Worm (Caenorhabditis elegans) whole organism, young adult: ENCODE measurements around the gene T26H5.8.

Experiments
- B0261.1 ChIP-seq: sonication (generic microtip); optimal IDR thresholded peaks from 2 replicates; lab custom pipeline; 2016; ENCODE audit warnings: mild to moderate bottlenecking, missing genetic modification characterization, moderate library complexity, missing compliant biosample characterization
- C17E4.6 ChIP-seq: fragments of 200-800 bp; sonication (Bioruptor generic); IDR thresholded peaks from 2 replicates; pipeline ENCODE4 v1.3.6; 2022; ENCODE audit warnings: missing genetic modification reagents, missing genetic modification characterization, missing compliant biosample characterization
- F10E7.11 ChIP-seq: sonication (generic microtip); optimal IDR thresholded peaks from 2 replicates; lab custom pipeline; 2017; ENCODE audit warnings: mild to moderate bottlenecking, missing genetic modification characterization, moderate library complexity, missing compliant biosample characterization
- F23B12.7 ChIP-seq: sonication (generic microtip); optimal IDR thresholded peaks from 2 replicates; lab custom pipeline; 2017; ENCODE audit warnings: missing genetic modification characterization, mild to moderate bottlenecking, missing compliant biosample characterization, antibody characterized with exemption, moderate library complexity; ENCODE audit not compliant: insufficient read depth
- F33H1.4 ChIP-seq: fragments of 200-800 bp; sonication (Bioruptor generic); IDR thresholded peaks from 2 replicates; pipeline ENCODE4 v1.3.6; 2022; ENCODE audit warnings: missing genetic modification reagents, missing genetic modification characterization, missing compliant biosample characterization
- F49E8.2 ChIP-seq: sonication (generic microtip); optimal IDR thresholded peaks from 3 replicates; lab custom pipeline; 2017; ENCODE audit warnings: missing genetic modification characterization, mild to moderate bottlenecking, missing compliant biosample characterization, antibody characterized with exemption, moderate library complexity; ENCODE audit not compliant: insufficient read depth
- F52B5.7 ChIP-seq: sonication (generic microtip); optimal IDR thresholded peaks from 2 replicates; lab custom pipeline; 2016; ENCODE audit warnings: mild to moderate bottlenecking, missing genetic modification characterization, missing compliant biosample characterization
- Y95B8A.8 ChIP-seq: fragments of 200-800 bp; sonication (Bioruptor generic); IDR thresholded peaks from 2 replicates; pipeline ENCODE4 v1.3.6; 2022; ENCODE audit warnings: missing genetic modification reagents, missing genetic modification characterization, missing compliant biosample characterization
- ZK185.1 ChIP-seq: sonication (generic microtip); optimal IDR thresholded peaks from 2 replicates; lab custom pipeline; 2016; ENCODE audit warnings: mild to moderate bottlenecking, missing genetic modification characterization, missing compliant biosample characterization; ENCODE audit not compliant: poor library complexity, severe bottlenecking
- ama-1 ChIP-seq, 3 experiments: fragments of 150-350 bp in 1 of 3; sonication (generic microtip) in 2 of 3; optimal IDR thresholded peaks; 2 replicates each; lab custom pipeline; 2014 to 2018; ENCODE audit warnings: missing biosample characterization in 2 of 3, missing genetic modification characterization in 2 of 3, missing genetic modification reagents in 2 of 3
- aptf-3 ChIP-seq: fragments of 200-800 bp; sonication (Bioruptor generic); IDR thresholded peaks from 2 replicates; pipeline ENCODE4 v1.3.6; 2022; ENCODE audit warnings: missing genetic modification characterization, missing compliant biosample characterization
- bed-2 ChIP-seq: fragments of 200-800 bp; sonication (Bioruptor generic); IDR thresholded peaks from 2 replicates; pipeline ENCODE4 v1.3.6; 2022; ENCODE audit warnings: missing genetic modification reagents, missing genetic modification characterization, missing compliant biosample characterization
- cebp-2 ChIP-seq: fragments of 200-800 bp; sonication (Bioruptor generic); IDR thresholded peaks from 2 replicates; pipeline ENCODE4 v1.3.6; 2022; ENCODE audit warnings: missing genetic modification characterization, missing compliant biosample characterization
- ceh-79 ChIP-seq: sonication (generic microtip); optimal IDR thresholded peaks from 2 replicates; lab custom pipeline; 2017; ENCODE audit warnings: mild to moderate bottlenecking, missing genetic modification characterization, missing compliant biosample characterization
- die-1 ChIP-seq: sonication (generic microtip); optimal IDR thresholded peaks from 2 replicates; lab custom pipeline; 2016; ENCODE audit warnings: missing genotype, mild to moderate bottlenecking, missing genetic modification characterization, missing compliant biosample characterization
- dpl-1 ChIP-seq: fragments of 150-350 bp; optimal IDR thresholded peaks from 2 replicates; lab custom pipeline; 2014; ENCODE audit warnings: missing biosample characterization, missing genetic modification reagents, missing genetic modification characterization
- efl-1 ChIP-seq: fragments of 150-350 bp; optimal IDR thresholded peaks from 2 replicates; lab custom pipeline; 2014; ENCODE audit warnings: missing biosample characterization, missing genetic modification reagents, missing genetic modification characterization
- egl-44 ChIP-seq: fragments of 200-800 bp; sonication (Bioruptor generic); IDR thresholded peaks from 2 replicates; pipeline ENCODE4 v1.3.6; 2022; ENCODE audit warnings: missing genetic modification reagents, missing genetic modification characterization, missing compliant biosample characterization
- hrde-1 ChIP-seq: sonication (generic microtip); optimal IDR thresholded peaks from 2 replicates; lab custom pipeline; 2016; ENCODE audit warnings: missing genetic modification characterization, mild to moderate bottlenecking, missing compliant biosample characterization, moderate library complexity, missing genotype, missing genetic modification reagents, borderline replicate concordance
- let-526 ChIP-seq: fragments of 200-800 bp; sonication (Bioruptor generic); IDR thresholded peaks from 2 replicates; pipeline ENCODE4 v1.3.6; 2022; ENCODE audit warnings: missing genetic modification reagents, missing genetic modification characterization, missing compliant biosample characterization
- lin-35 ChIP-seq, 3 experiments: fragments of 150-350 bp in 2 of 3; sonication (generic microtip) in 1 of 3; optimal IDR thresholded peaks; 2 replicates each; lab custom pipeline; 2014 to 2018; ENCODE audit warnings: missing biosample characterization in 3 of 3, missing genetic modification characterization in 3 of 3, missing genetic modification reagents in 3 of 3
- lin-40 ChIP-seq: sonication (generic microtip); optimal IDR thresholded peaks from 2 replicates; lab custom pipeline; 2016; ENCODE audit warnings: missing genetic modification characterization, mild to moderate bottlenecking, missing compliant biosample characterization, missing genotype, missing genetic modification reagents
- lsl-1 ChIP-seq: fragments of 200-800 bp; sonication (Bioruptor generic); optimal IDR thresholded peaks from 2 replicates; lab custom pipeline; 2018; ENCODE audit warnings: mild to moderate bottlenecking, missing genetic modification characterization, moderate library complexity, missing compliant biosample characterization
- lsy-27 ChIP-seq: sonication (generic microtip); optimal IDR thresholded peaks from 2 replicates; lab custom pipeline; 2017; ENCODE audit warnings: missing genetic modification characterization, mild to moderate bottlenecking, missing compliant biosample characterization, antibody characterized with exemption, missing genotype, borderline replicate concordance; ENCODE audit not compliant: insufficient read depth
- madf-3 ChIP-seq: fragments of 200-800 bp; sonication (Bioruptor generic); IDR thresholded peaks from 2 replicates; pipeline ENCODE4 v1.3.6; 2022; ENCODE audit warnings: missing genetic modification reagents, missing genetic modification characterization, missing compliant biosample characterization
- madf-6 ChIP-seq: fragments of 200-800 bp; sonication (Bioruptor generic); IDR thresholded peaks from 2 replicates; pipeline ENCODE4 v1.3.6; 2022; ENCODE audit warnings: missing genetic modification reagents, missing genetic modification characterization, missing compliant biosample characterization
- madf-8 ChIP-seq: fragments of 200-800 bp; sonication (Bioruptor generic); conservative IDR thresholded peaks from 2 replicates; pipeline ENCODE4 v1.3.6; 2022; ENCODE audit warnings: missing genetic modification reagents, missing genetic modification characterization, missing compliant biosample characterization
- nfya-2 ChIP-seq: fragments of 200-800 bp; sonication (Bioruptor generic); IDR thresholded peaks from 2 replicates; pipeline ENCODE4 v1.3.6; 2022; ENCODE audit warnings: missing genetic modification reagents, missing genetic modification characterization, missing compliant biosample characterization
- nhr-120 ChIP-seq: fragments of 200-800 bp; sonication (Bioruptor generic); IDR thresholded peaks from 2 replicates; pipeline ENCODE4 v1.3.6; 2022; ENCODE audit warnings: missing genetic modification characterization, missing compliant biosample characterization
- rpc-1 ChIP-seq, 2 experiments: fragments of 150-350 bp in 1 of 2; sonication (generic microtip) in 1 of 2; optimal IDR thresholded peaks; 2 replicates each; lab custom pipeline; 2014 to 2018; ENCODE audit warnings: missing biosample characterization in 1 of 2, missing genetic modification characterization in 1 of 2, missing genetic modification reagents in 1 of 2, missing genotype in 1 of 2
- sea-2 ChIP-seq: fragments of 200-800 bp; sonication (Bioruptor generic); IDR thresholded peaks from 2 replicates; pipeline ENCODE4 v1.3.6; 2022; ENCODE audit warnings: missing genetic modification characterization, missing compliant biosample characterization
- snpc-1.1 ChIP-seq: sonication (generic microtip); optimal IDR thresholded peaks from 2 replicates; lab custom pipeline; 2017; ENCODE audit warnings: missing genetic modification characterization, mild to moderate bottlenecking, missing compliant biosample characterization, antibody characterized with exemption, moderate library complexity, missing genotype, missing genetic modification reagents; ENCODE audit not compliant: insufficient read depth
- snpc-3.4 ChIP-seq: sonication (generic microtip); optimal IDR thresholded peaks from 2 replicates; lab custom pipeline; 2017; ENCODE audit warnings: missing genetic modification characterization, mild to moderate bottlenecking, missing compliant biosample characterization, antibody characterized with exemption, moderate library complexity, missing genotype, missing genetic modification reagents
- somi-1 ChIP-seq: fragments of 200-800 bp; sonication (Bioruptor generic); optimal IDR thresholded peaks from 2 replicates; lab custom pipeline; 2018; ENCODE audit warnings: mild to moderate bottlenecking, missing genetic modification characterization, missing compliant biosample characterization
- sptf-2 ChIP-seq: fragments of 200-800 bp; sonication (Bioruptor generic); optimal IDR thresholded peaks from 2 replicates; lab custom pipeline; 2018; ENCODE audit warnings: mild to moderate bottlenecking, missing genetic modification characterization, missing compliant biosample characterization
- tbp1 ChIP-seq: fragments of 200-800 bp; sonication (Bioruptor generic); optimal IDR thresholded peaks from 2 replicates; lab custom pipeline; 2018; ENCODE audit warnings: mild to moderate bottlenecking, missing genetic modification characterization, missing compliant biosample characterization
- tlf-1 ChIP-seq: fragments of 200-800 bp; sonication (Bioruptor generic); optimal IDR thresholded peaks from 2 replicates; lab custom pipeline; 2018; ENCODE audit warnings: mild to moderate bottlenecking, missing genetic modification characterization, missing compliant biosample characterization
- unc-130 ChIP-seq: sonication (generic microtip); optimal IDR thresholded peaks from 2 replicates; lab custom pipeline; 2016; ENCODE audit warnings: missing genetic modification reagents, missing genetic modification characterization, missing compliant biosample characterization
- zim-3 ChIP-seq: sonication (generic microtip); optimal IDR thresholded peaks from 2 replicates; lab custom pipeline; 2017; ENCODE audit warnings: mild to moderate bottlenecking, missing genetic modification characterization, moderate library complexity, missing compliant biosample characterization
- ztf-22 ChIP-seq: fragments of 200-800 bp; sonication (Bioruptor generic); optimal IDR thresholded peaks from 2 replicates; lab custom pipeline; 2018; ENCODE audit warnings: mild to moderate bottlenecking, missing genetic modification characterization, moderate library complexity, missing compliant biosample characterization
- ztf-25 ChIP-seq: fragments of 200-800 bp; sonication (Bioruptor generic); IDR thresholded peaks from 2 replicates; pipeline ENCODE4 v1.3.6; 2022; ENCODE audit warnings: missing genetic modification reagents, missing genetic modification characterization, missing compliant biosample characterization
- ztf-26 ChIP-seq: sonication (generic microtip); optimal IDR thresholded peaks from 2 replicates; lab custom pipeline; 2017; ENCODE audit warnings: missing genetic modification characterization, missing compliant biosample characterization

Gene T26H5.8

DNA sequence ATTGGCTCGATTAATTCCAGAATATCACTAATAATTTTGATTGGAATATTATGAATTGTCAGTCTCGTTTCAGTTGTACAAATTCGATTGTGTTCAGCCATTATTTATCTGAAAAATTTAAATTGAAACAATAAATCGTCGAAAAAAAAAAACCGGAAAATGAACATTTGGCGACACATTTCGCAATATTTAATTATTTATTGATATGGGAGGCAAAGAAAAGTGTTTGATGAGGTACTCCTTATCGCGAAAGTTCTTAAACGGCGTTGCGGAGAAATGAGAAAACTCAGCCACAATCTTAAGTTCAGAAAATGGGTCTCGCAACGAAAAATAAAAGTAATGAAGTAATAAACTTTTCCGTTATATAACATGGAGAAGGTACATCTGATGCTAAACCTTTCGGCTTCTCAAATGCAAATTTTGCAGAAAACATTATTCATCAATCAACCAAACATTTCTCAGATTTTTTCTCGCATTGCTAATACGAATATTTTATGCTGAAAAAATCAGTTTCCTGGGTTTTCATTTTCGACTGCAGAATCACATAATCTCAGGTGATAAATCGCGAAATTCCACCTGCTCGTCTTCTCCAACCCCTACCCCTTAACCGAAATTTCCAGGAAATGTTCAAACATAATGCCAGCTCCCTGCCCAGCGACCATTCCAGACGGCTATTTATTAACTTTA lies 32.7 kb downstream of the T26H5.8 start, which contains the start of the genes T06E6.15 and sri-7:
Gene T06E6.15, minus strand, starts transcription at position 101 of the 687 bp plus-strand sequence.
Gene sri-7, plus strand, starts transcription at position 637 of the 687 bp plus-strand sequence.
- no peak for TF ChIP-seq cebp-2 (GFP tag; lab: Robert Waterston, UW)
- no peak for TF ChIP-seq bed-2
- no peak for TF ChIP-seq C17E4.6 (GFP tag; lab: Robert Waterston, UW)
- TF ChIP-seq zim-3 (tag; lab: Kevin White, UChicago), result no peak
- TF ChIP-seq F10E7.11, result no peak
- TF ChIP-seq aptf-3 (GFP tag; lab: Robert Waterston, UW), result no peak
- TF ChIP-seq sptf-2 (GFP tag; lab: Kevin White, UChicago), result no peak
- TF ChIP-seq rpc-1 (optimal IDR thresholded peaks at IDR 0.05; lab: Kevin White, UChicago), result no peak
- TF ChIP-seq rpc-1 (tag; optimal IDR thresholded peaks at IDR 0.05; lab: Kevin White, UChicago), result no peak
- TF ChIP-seq lin-40 (tag; lab: Kevin White, UChicago), result no peak
- no peak for TF ChIP-seq nfya-2 (GFP tag; lab: Robert Waterston, UW)
- no peak for TF ChIP-seq ztf-22 (GFP tag; lab: Kevin White, UChicago)
- no peak for TF ChIP-seq F23B12.7 (tag; lab: Kevin White, UChicago)
- TF ChIP-seq F49E8.2, result no peak
- no peak for TF ChIP-seq nhr-120 (GFP tag; lab: Robert Waterston, UW)
- TF ChIP-seq ceh-79 (tag; lab: Kevin White, UChicago), result no peak

DNA sequence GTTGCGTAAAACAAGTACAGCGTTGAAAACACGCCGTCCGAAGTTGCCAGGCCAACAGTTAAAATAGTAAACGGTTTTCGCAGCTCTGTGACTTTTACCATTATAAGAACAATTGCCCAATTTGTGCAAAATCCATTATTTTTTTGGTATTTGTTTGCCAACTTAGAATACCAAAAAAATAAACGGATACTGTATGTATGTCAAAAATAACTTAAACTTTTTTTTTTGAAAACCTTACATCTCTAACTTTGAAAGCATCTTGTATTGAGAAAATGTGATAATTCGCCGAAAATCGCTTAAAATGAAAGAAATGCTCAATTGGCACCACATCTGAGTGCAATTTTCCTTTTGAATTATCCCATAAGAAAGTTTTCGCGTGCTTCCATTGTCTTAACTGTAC lies 33.8 kb downstream of the T26H5.8 start, which contains the start of gene fbxa-199:
Gene fbxa-199, minus strand, starts transcription at position 101 of the 400 bp plus-strand sequence.
- no peak for TF ChIP-seq F52B5.7 (tag; lab: Kevin White, UChicago)
- no peak for TF ChIP-seq lsy-27 (tag; lab: Kevin White, UChicago)
- no peak for TF ChIP-seq nfya-2 (GFP tag; lab: Robert Waterston, UW)
- no peak for TF ChIP-seq tlf-1 (GFP tag; lab: Kevin White, UChicago)
- TF ChIP-seq lsl-1 (GFP tag; lab: Kevin White, UChicago), result no peak
- TF ChIP-seq die-1 (tag; lab: Kevin White, UChicago), result no peak

DNA sequence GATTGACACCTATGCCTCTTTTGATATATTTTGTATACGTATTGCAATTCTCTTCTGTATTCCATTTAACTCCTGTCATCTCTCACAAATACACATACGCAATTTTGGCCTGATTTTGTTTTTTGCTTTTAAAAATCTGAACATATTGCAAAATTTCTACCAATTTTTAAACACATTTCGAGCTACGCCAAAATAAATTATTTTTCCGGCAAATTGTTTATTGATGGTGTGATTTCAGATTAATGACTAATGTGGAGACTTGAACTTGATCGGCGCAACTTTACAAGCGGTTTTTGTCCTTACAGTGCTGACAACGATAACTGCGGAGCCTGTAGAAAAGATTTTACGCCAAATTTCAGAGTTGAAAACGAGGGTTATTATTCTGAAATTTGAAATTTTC lies 35.4 kb downstream of the T26H5.8 start:
- TF ChIP-seq somi-1 (GFP tag; lab: Kevin White, UChicago) (no peak), Y95B8A.8 (GFP tag; lab: Robert Waterston, UW) (peak; percentile 56; the same call in 1 of the 2 replicates), rpc-1 (optimal IDR thresholded peaks at IDR 0.05; lab: Kevin White, UChicago) (no peak), rpc-1 (tag; optimal IDR thresholded peaks at IDR 0.05; lab: Kevin White, UChicago) (peak; percentile 10), tbp1 (GFP tag; lab: Kevin White, UChicago) (peak; percentile 48), efl-1 (GFP tag; lab: Kevin White, UChicago) (no peak), madf-3 (GFP tag; lab: Robert Waterston, UW) (0 out of 2 replicates have a peak, but pooled peaks have one; percentile 16), egl-44 (no peak), madf-6 (GFP tag; lab: Robert Waterston, UW) (peak; percentile 73), tlf-1 (GFP tag; lab: Kevin White, UChicago) (peak; percentile 63), snpc-1.1 (peak; percentile 34), ZK185.1 (no peak), unc-130 (GFP tag; lab: Kevin White, UChicago) (no peak), lin-35 (GFP tag; optimal IDR thresholded peaks at IDR 0.05; lab: Kevin White, UChicago) (peak in 1 of 3 experiments; percentile 2), ztf-26 (tag; lab: Kevin White, UChicago) (no peak), let-526 (GFP tag; lab: Robert Waterston, UW) (no peak), lsl-1 (GFP tag; lab: Kevin White, UChicago) (peak; percentile 37), hrde-1 (tag; lab: Kevin White, UChicago) (peak; percentile 82), dpl-1 (GFP tag; lab: Kevin White, UChicago) (no peak), ama-1 (optimal IDR thresholded peaks at IDR 0.05; lab: Kevin White, UChicago) (no peak), ama-1 (GFP tag; optimal IDR thresholded peaks at IDR 0.05; lab: Kevin White, UChicago) (peak in 1 of 2 experiments; percentile 28), sea-2 (GFP tag; lab: Robert Waterston, UW) (no peak), madf-8 (GFP tag; lab: Robert Waterston, UW) (peak; percentile 34; the same call in 1 of the 2 replicates), snpc-3.4 (tag; lab: Kevin White, UChicago) (peak; percentile 13), B0261.1 (tag; lab: Kevin White, UChicago) (peak; percentile 12), ztf-25 (GFP tag; lab: Robert Waterston, UW) (no peak), F33H1.4 (GFP tag; lab: Robert Waterston, UW) (no peak)
